Worm (Caenorhabditis elegans) whole organism, young adult: Measurements from ENCODE around the gene R07E5.15.

Experiments used
- F57A8.1 ChIP-seq: fragments of 200-800 bp; sonication (Bioruptor generic); optimal IDR thresholded peaks from 2 replicates; lab custom pipeline; 2018; ENCODE audit warnings: mild to moderate bottlenecking, missing genetic modification characterization, moderate library complexity, missing compliant biosample characterization
- T07F8.4 ChIP-seq: sonication (generic microtip); optimal IDR thresholded peaks from 2 replicates; lab custom pipeline; 2016; ENCODE audit warnings: mild to moderate bottlenecking, missing genetic modification characterization, moderate library complexity, missing compliant biosample characterization
- T26A5.8 ChIP-seq: sonication (generic microtip); optimal IDR thresholded peaks from 2 replicates; lab custom pipeline; 2016; ENCODE audit warnings: missing genetic modification characterization, missing compliant biosample characterization
- Y53G8AR.9 ChIP-seq: fragments of 200-800 bp; sonication (Bioruptor generic); conservative IDR thresholded peaks from 2 replicates; pipeline ENCODE4 v1.3.6; 2022; ENCODE audit warnings: missing genetic modification reagents, missing genetic modification characterization, missing compliant biosample characterization
- Y95B8A.8 ChIP-seq: fragments of 200-800 bp; sonication (Bioruptor generic); IDR thresholded peaks from 2 replicates; pipeline ENCODE4 v1.3.6; 2022; ENCODE audit warnings: missing genetic modification reagents, missing genetic modification characterization, missing compliant biosample characterization
- ZK185.1 ChIP-seq: sonication (generic microtip); optimal IDR thresholded peaks from 2 replicates; lab custom pipeline; 2016; ENCODE audit warnings: mild to moderate bottlenecking, missing genetic modification characterization, missing compliant biosample characterization; ENCODE audit not compliant: poor library complexity, severe bottlenecking
- ama-1 ChIP-seq, 3 experiments: fragments of 150-350 bp in 1 of 3; sonication (generic microtip) in 2 of 3; optimal IDR thresholded peaks; 2 replicates each; lab custom pipeline; 2014 to 2018; ENCODE audit warnings: missing biosample characterization in 2 of 3, missing genetic modification characterization in 2 of 3, missing genetic modification reagents in 2 of 3
- attf-5 ChIP-seq: fragments of 200-800 bp; sonication (Bioruptor generic); optimal IDR thresholded peaks from 2 replicates; lab custom pipeline; 2018; ENCODE audit warnings: mild to moderate bottlenecking, missing genetic modification characterization, missing compliant biosample characterization
- bed-1 ChIP-seq: fragments of 200-800 bp; sonication (Bioruptor generic); IDR thresholded peaks from 2 replicates; pipeline ENCODE4 v1.3.6; 2022; ENCODE audit warnings: missing genetic modification reagents, missing genetic modification characterization, missing compliant biosample characterization
- cebp-1 ChIP-seq, 2 experiments: fragments of 200-800 bp in 1 of 2; sonication (Bioruptor generic) in 1 of 2; sonication (generic microtip) in 1 of 2; IDR thresholded peaks in 1 of 2; optimal IDR thresholded peaks in 1 of 2; 2 replicates each; pipeline versions ENCODE4 v1.3.6 to Lab custom; 2017 to 2022; ENCODE audit warnings: missing compliant biosample characterization in 2 of 2, missing genetic modification characterization in 2 of 2, mild to moderate bottlenecking in 1 of 2, missing genetic modification reagents in 1 of 2, moderate library complexity in 1 of 2
- cebp-2 ChIP-seq: fragments of 200-800 bp; sonication (Bioruptor generic); IDR thresholded peaks from 2 replicates; pipeline ENCODE4 v1.3.6; 2022; ENCODE audit warnings: missing genetic modification characterization, missing compliant biosample characterization
- ceh-91 ChIP-seq: fragments of 200-800 bp; sonication (Bioruptor generic); IDR thresholded peaks from 2 replicates; pipeline ENCODE4 v1.3.6; 2022; ENCODE audit warnings: missing genetic modification reagents, missing genetic modification characterization, missing compliant biosample characterization
- chd-7 ChIP-seq: sonication (generic microtip); optimal IDR thresholded peaks from 2 replicates; lab custom pipeline; 2016; ENCODE audit warnings: mild to moderate bottlenecking, missing genetic modification characterization, moderate library complexity, missing compliant biosample characterization
- dpl-1 ChIP-seq: fragments of 150-350 bp; optimal IDR thresholded peaks from 2 replicates; lab custom pipeline; 2014; ENCODE audit warnings: missing biosample characterization, missing genetic modification reagents, missing genetic modification characterization
- gei-17 ChIP-seq: fragments of 200-800 bp; sonication (Bioruptor generic); optimal IDR thresholded peaks from 2 replicates; lab custom pipeline; 2018; ENCODE audit warnings: mild to moderate bottlenecking, missing genetic modification characterization, missing compliant biosample characterization
- hmg-1.2 ChIP-seq: fragments of 200-800 bp; sonication (Bioruptor generic); IDR thresholded peaks from 2 replicates; pipeline ENCODE4 v1.3.6; 2022; ENCODE audit warnings: missing genetic modification reagents, missing genetic modification characterization, missing compliant biosample characterization
- hmg-20 ChIP-seq: fragments of 200-800 bp; sonication (Bioruptor generic); IDR thresholded peaks from 2 replicates; pipeline ENCODE4 v1.3.6; 2022; ENCODE audit warnings: missing genetic modification reagents, missing genetic modification characterization, missing compliant biosample characterization
- hrde-1 ChIP-seq: sonication (generic microtip); optimal IDR thresholded peaks from 2 replicates; lab custom pipeline; 2016; ENCODE audit warnings: missing genetic modification characterization, mild to moderate bottlenecking, missing compliant biosample characterization, moderate library complexity, missing genotype, missing genetic modification reagents, borderline replicate concordance
- hsf-1 ChIP-seq: fragments of 200-800 bp; sonication (Bioruptor generic); IDR thresholded peaks from 2 replicates; pipeline ENCODE4 v1.3.6; 2022; ENCODE audit warnings: missing genetic modification reagents, missing genetic modification characterization, missing compliant biosample characterization
- lin-40 ChIP-seq: sonication (generic microtip); optimal IDR thresholded peaks from 2 replicates; lab custom pipeline; 2016; ENCODE audit warnings: missing genetic modification characterization, mild to moderate bottlenecking, missing compliant biosample characterization, missing genotype, missing genetic modification reagents
- lin-54 ChIP-seq: fragments of 200-800 bp; sonication (Bioruptor generic); optimal IDR thresholded peaks from 2 replicates; lab custom pipeline; 2018; ENCODE audit warnings: mild to moderate bottlenecking, missing genetic modification characterization, missing compliant biosample characterization
- lsl-1 ChIP-seq: fragments of 200-800 bp; sonication (Bioruptor generic); optimal IDR thresholded peaks from 2 replicates; lab custom pipeline; 2018; ENCODE audit warnings: mild to moderate bottlenecking, missing genetic modification characterization, moderate library complexity, missing compliant biosample characterization
- mel-28 ChIP-seq: sonication (generic microtip); optimal IDR thresholded peaks from 2 replicates; lab custom pipeline; 2016; ENCODE audit warnings: borderline replicate concordance, mild to moderate bottlenecking, missing genetic modification characterization, missing compliant biosample characterization
- mxl-1 ChIP-seq: sonication (generic microtip); optimal IDR thresholded peaks from 2 replicates; lab custom pipeline; 2016; ENCODE audit warnings: missing genetic modification characterization, missing compliant biosample characterization
- nfya-2 ChIP-seq: fragments of 200-800 bp; sonication (Bioruptor generic); IDR thresholded peaks from 2 replicates; pipeline ENCODE4 v1.3.6; 2022; ENCODE audit warnings: missing genetic modification reagents, missing genetic modification characterization, missing compliant biosample characterization
- nhr-179 ChIP-seq: sonication (generic microtip); optimal IDR thresholded peaks from 2 replicates; lab custom pipeline; 2016; ENCODE audit warnings: mild to moderate bottlenecking, missing genetic modification characterization, missing compliant biosample characterization
- nhr-27 ChIP-seq: fragments of 200-800 bp; sonication (Bioruptor generic); optimal IDR thresholded peaks from 2 replicates; lab custom pipeline; 2018; ENCODE audit warnings: mild to moderate bottlenecking, missing genetic modification characterization, moderate library complexity, missing compliant biosample characterization
- nhr-90 ChIP-seq: sonication (generic microtip); optimal IDR thresholded peaks from 2 replicates; lab custom pipeline; 2016; ENCODE audit warnings: missing genotype, mild to moderate bottlenecking, missing genetic modification characterization, missing compliant biosample characterization
- rcor-1 ChIP-seq: fragments of 200-800 bp; sonication (Bioruptor generic); IDR thresholded peaks from 2 replicates; pipeline ENCODE4 v1.3.6; 2022; ENCODE audit warnings: missing genetic modification reagents, missing genetic modification characterization, missing compliant biosample characterization
- repo-1 ChIP-seq: sonication (generic microtip); optimal IDR thresholded peaks from 2 replicates; lab custom pipeline; 2017; ENCODE audit warnings: mild to moderate bottlenecking, missing genetic modification characterization, missing compliant biosample characterization
- rpc-1 ChIP-seq, 2 experiments: fragments of 150-350 bp in 1 of 2; sonication (generic microtip) in 1 of 2; optimal IDR thresholded peaks; 2 replicates each; lab custom pipeline; 2014 to 2018; ENCODE audit warnings: missing biosample characterization in 1 of 2, missing genetic modification characterization in 1 of 2, missing genetic modification reagents in 1 of 2, missing genotype in 1 of 2
- sdz-38 ChIP-seq: sonication (generic microtip); optimal IDR thresholded peaks from 2 replicates; lab custom pipeline; 2016; ENCODE audit warnings: missing genotype, missing genetic modification characterization, missing compliant biosample characterization
- sea-2 ChIP-seq: fragments of 200-800 bp; sonication (Bioruptor generic); IDR thresholded peaks from 2 replicates; pipeline ENCODE4 v1.3.6; 2022; ENCODE audit warnings: missing genetic modification characterization, missing compliant biosample characterization
- snpc-1.1 ChIP-seq: sonication (generic microtip); optimal IDR thresholded peaks from 2 replicates; lab custom pipeline; 2017; ENCODE audit warnings: missing genetic modification characterization, mild to moderate bottlenecking, missing compliant biosample characterization, antibody characterized with exemption, moderate library complexity, missing genotype, missing genetic modification reagents; ENCODE audit not compliant: insufficient read depth
- snpc-1.3 ChIP-seq: sonication (generic microtip); optimal IDR thresholded peaks from 2 replicates; lab custom pipeline; 2017; ENCODE audit warnings: missing genetic modification characterization, mild to moderate bottlenecking, missing compliant biosample characterization, antibody characterized with exemption, moderate library complexity, missing genotype, missing genetic modification reagents; ENCODE audit not compliant: insufficient read depth
- tbx-9 ChIP-seq: sonication (generic microtip); optimal IDR thresholded peaks from 2 replicates; lab custom pipeline; 2016; ENCODE audit warnings: borderline replicate concordance, missing genetic modification characterization, inconsistent platforms, missing compliant biosample characterization
- unc-130 ChIP-seq: sonication (generic microtip); optimal IDR thresholded peaks from 2 replicates; lab custom pipeline; 2016; ENCODE audit warnings: missing genetic modification reagents, missing genetic modification characterization, missing compliant biosample characterization
- xnd-1 ChIP-seq: sonication (generic microtip); optimal IDR thresholded peaks from 2 replicates; lab custom pipeline; 2016; ENCODE audit warnings: missing genotype, missing genetic modification reagents, missing genetic modification characterization, missing compliant biosample characterization
- ztf-18 ChIP-seq: sonication (generic microtip); optimal IDR thresholded peaks from 2 replicates; lab custom pipeline; 2016; ENCODE audit warnings: missing genotype, mild to moderate bottlenecking, missing genetic modification characterization, missing compliant biosample characterization
- ztf-22 ChIP-seq: fragments of 200-800 bp; sonication (Bioruptor generic); optimal IDR thresholded peaks from 2 replicates; lab custom pipeline; 2018; ENCODE audit warnings: mild to moderate bottlenecking, missing genetic modification characterization, moderate library complexity, missing compliant biosample characterization
- ztf-25 ChIP-seq: fragments of 200-800 bp; sonication (Bioruptor generic); IDR thresholded peaks from 2 replicates; pipeline ENCODE4 v1.3.6; 2022; ENCODE audit warnings: missing genetic modification reagents, missing genetic modification characterization, missing compliant biosample characterization

The R07E5.15 gene

DNA sequence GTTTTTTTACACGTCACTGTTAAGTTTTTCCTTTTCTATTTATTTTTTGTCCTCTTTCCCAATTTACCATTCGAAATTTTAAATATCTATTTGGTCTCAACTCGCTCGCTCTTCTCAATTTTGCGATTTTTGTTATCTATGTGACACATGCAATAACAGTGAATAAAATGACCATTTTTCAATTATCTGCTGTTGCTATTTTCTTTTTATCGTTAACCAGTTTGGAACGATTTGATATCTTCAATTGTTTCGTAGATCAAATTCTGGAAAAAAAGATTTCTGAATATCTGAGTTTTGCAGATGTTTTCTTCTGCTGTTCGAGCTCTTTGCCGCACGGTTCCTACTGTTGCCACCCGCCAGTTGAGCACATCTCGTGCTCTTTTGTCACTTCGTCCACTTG is 5.9 kb downstream of the R07E5.15 start, which contains the start of gene prdx-3:
TSS of gene prdx-3 (plus strand) at position 301 of the 400 bp plus-strand sequence.
- TF ChIP-seq sdz-38 (no peak), bed-1 (GFP tag; lab: Robert Waterston, UW) (no peak), snpc-1.3 (tag; lab: Kevin White, UChicago) (no peak), rpc-1 (optimal IDR thresholded peaks at IDR 0.05; lab: Kevin White, UChicago) (no peak), rpc-1 (tag; optimal IDR thresholded peaks at IDR 0.05; lab: Kevin White, UChicago) (no peak), ztf-25 (GFP tag; lab: Robert Waterston, UW) (no peak), snpc-1.1 (tag; lab: Kevin White, UChicago) (no peak), Y53G8AR.9 (GFP tag; lab: Robert Waterston, UW) (no peak), repo-1 (no peak), nhr-90 (tag; lab: Kevin White, UChicago) (no peak), xnd-1 (tag; lab: Kevin White, UChicago) (no peak)

DNA sequence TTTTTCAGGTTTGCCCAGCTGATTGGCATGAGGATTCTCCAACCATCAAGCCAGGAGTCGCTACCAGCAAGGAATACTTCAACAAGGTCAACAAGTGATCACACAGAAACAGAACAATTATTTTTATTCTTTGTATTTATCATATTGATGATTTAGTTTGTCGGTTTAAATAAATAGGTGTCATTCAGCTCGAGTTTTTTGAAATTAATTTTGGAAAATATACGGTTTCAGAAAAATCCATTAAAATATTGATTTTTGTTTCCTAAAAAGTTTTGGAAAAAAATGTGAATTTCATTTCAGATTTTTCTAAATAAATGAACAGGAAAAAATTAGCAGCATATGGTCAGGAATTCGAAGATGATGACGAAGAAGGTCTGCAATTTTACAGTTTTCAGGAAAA is 7.0 kb downstream of the R07E5.15 start, which contains the start of gene gpch-1:
TSS of gene gpch-1 (plus strand) at position 301 of the 400 bp plus-strand sequence.
- TF ChIP-seq hsf-1 (GFP tag; lab: Robert Waterston, UW) (no peak), cebp-2 (GFP tag; lab: Robert Waterston, UW) (no peak), ztf-18 (tag; lab: Kevin White, UChicago) (no peak), ztf-22 (no peak), T07F8.4 (tag; lab: Kevin White, UChicago) (no peak), snpc-1.3 (tag; lab: Kevin White, UChicago) (no peak), nfya-2 (GFP tag; lab: Robert Waterston, UW) (no peak), dpl-1 (GFP tag; lab: Kevin White, UChicago) (no peak), chd-7 (tag; lab: Kevin White, UChicago) (no peak)

DNA sequence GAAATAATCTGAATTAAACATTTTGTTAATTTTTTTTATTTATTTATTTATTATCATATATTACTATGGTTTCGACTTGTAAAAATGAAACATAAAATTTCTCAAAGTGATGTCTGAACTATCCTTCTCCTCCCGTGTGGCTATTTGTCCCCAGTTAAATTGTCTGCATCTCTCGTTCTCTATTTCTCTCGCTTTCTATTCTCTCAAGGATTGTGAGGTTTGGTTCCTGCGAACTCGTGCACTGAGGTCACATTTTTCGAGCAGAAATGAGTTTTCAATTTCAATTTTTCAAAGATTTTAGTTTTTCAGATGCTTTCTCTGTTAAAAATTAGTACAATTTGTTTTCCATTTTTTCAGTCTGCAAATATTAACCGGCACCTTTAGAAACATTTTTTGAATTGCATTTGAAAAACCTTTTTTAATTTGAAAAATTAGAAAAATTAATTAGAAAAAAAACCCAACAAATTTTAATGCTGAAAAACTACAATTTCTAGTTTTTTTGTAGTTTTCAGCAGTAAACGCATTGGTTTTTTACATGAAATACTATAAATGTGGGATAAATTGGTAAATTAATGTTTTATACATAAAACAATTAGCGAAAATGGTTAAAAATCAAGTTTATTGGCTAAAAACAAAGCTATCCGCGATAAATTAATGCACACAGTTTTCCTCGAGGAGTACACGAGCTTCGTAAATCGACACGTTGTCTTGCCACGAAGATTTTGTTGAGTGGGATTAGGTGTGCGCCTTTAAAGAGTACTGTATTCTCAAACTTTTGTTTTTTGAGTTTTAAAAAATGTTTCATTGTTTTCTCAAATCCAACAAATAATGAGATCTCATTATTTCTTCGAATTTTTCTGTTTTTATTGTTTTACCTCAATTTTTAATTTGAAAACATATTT is 11.1 kb downstream of the R07E5.15 start:
- no peak for TF ChIP-seq tbx-9 (tag; lab: Kevin White, UChicago)
- no peak for TF ChIP-seq rcor-1 (GFP tag; lab: Robert Waterston, UW)
- no peak for TF ChIP-seq ceh-91
- no peak for TF ChIP-seq gei-17
- TF ChIP-seq snpc-1.1 (tag; lab: Kevin White, UChicago), result no peak
- no peak for TF ChIP-seq ZK185.1 (tag; lab: Kevin White, UChicago)
- TF ChIP-seq T26A5.8 (tag; lab: Kevin White, UChicago), result no peak
- no peak for TF ChIP-seq bed-1 (GFP tag; lab: Robert Waterston, UW)
- peak; percentile 45 for TF ChIP-seq xnd-1 (tag; lab: Kevin White, UChicago)
- no peak for TF ChIP-seq nhr-27 (tag; lab: Kevin White, UChicago)
- no peak for TF ChIP-seq sea-2 (GFP tag; lab: Robert Waterston, UW)
- TF ChIP-seq mel-28 (tag; lab: Kevin White, UChicago), result no peak
- TF ChIP-seq mxl-1 (tag; lab: Kevin White, UChicago), result no peak
- no peak for TF ChIP-seq F57A8.1 (GFP tag; lab: Kevin White, UChicago)
- TF ChIP-seq ztf-25 (GFP tag; lab: Robert Waterston, UW), result no peak
- TF ChIP-seq lin-54 (GFP tag; lab: Kevin White, UChicago), result peak; percentile 23
- no peak for TF ChIP-seq hrde-1 (tag; lab: Kevin White, UChicago)
- no peak for TF ChIP-seq cebp-1 (GFP tag; IDR thresholded peaks at IDR 0.05; lab: Robert Waterston, UW)
- TF ChIP-seq cebp-1 (tag; optimal IDR thresholded peaks at IDR 0.05; lab: Kevin White, UChicago), result peak; percentile 45
- TF ChIP-seq unc-130 (GFP tag; lab: Kevin White, UChicago), result no peak
- TF ChIP-seq hmg-1.2 (GFP tag; lab: Robert Waterston, UW), result peak; percentile 45; the same call in 1 of the 2 replicates
- peak; percentile 72 for TF ChIP-seq lsl-1
- TF ChIP-seq lin-40 (tag; lab: Kevin White, UChicago), result peak; percentile 10
- TF ChIP-seq ama-1 (optimal IDR thresholded peaks at IDR 0.05; lab: Kevin White, UChicago), result no peak
- TF ChIP-seq ama-1 (GFP tag; optimal IDR thresholded peaks at IDR 0.05; lab: Kevin White, UChicago), result no peak
- TF ChIP-seq nhr-179, result no peak
- no peak for TF ChIP-seq hmg-20 (GFP tag; lab: Robert Waterston, UW)
- peak; percentile 38 for TF ChIP-seq attf-5 (GFP tag; lab: Kevin White, UChicago)
- no peak for TF ChIP-seq Y95B8A.8 (GFP tag; lab: Robert Waterston, UW)
